Fruit fly (Drosophila melanogaster) whole organism, embryonic: ENCODE results near the gene Exn.
A peak's percentile ranks its signal among the peaks of the same experiment; 100 is the strongest.

Source experiments
- B-H1 ChIP-seq: fragments of 200-800 bp; sonication (Bioruptor generic); IDR thresholded peaks from 3 replicates; pipeline ENCODE4 v1.3.6; 2022; ENCODE audit warnings: missing biosample characterization, missing genetic modification characterization
- Bteb2 ChIP-seq: fragments of 200-800 bp; sonication (Bioruptor generic); optimal IDR thresholded peaks from 2 replicates; lab custom pipeline; 2016; ENCODE audit warnings: missing biosample characterization, missing genetic modification characterization
- CG11456 ChIP-seq: fragments of 200-800 bp; sonication (Bioruptor generic); IDR thresholded peaks from 3 replicates; pipeline ENCODE4 v1.3.6; 2022; ENCODE audit warnings: missing biosample characterization, missing genetic modification characterization
- CG12942 ChIP-seq: fragments of 200-800 bp; sonication (Bioruptor generic); optimal IDR thresholded peaks from 3 replicates; lab custom pipeline; 2016; ENCODE audit warnings: missing biosample characterization, missing genetic modification characterization
- CG13296 ChIP-seq: fragments of 200-800 bp; sonication (Bioruptor generic); optimal IDR thresholded peaks from 3 replicates; lab custom pipeline; 2018; ENCODE audit warnings: missing biosample characterization, mild to moderate bottlenecking, missing genetic modification characterization
- CG13624 ChIP-seq: fragments of 200-800 bp; sonication (Bioruptor generic); optimal IDR thresholded peaks from 2 replicates; lab custom pipeline; 2016; ENCODE audit warnings: missing biosample characterization, missing genetic modification characterization
- CG13894 ChIP-seq: fragments of 200-800 bp; sonication (Bioruptor generic); optimal IDR thresholded peaks from 3 replicates; lab custom pipeline; 2018; ENCODE audit warnings: missing biosample characterization, mild to moderate bottlenecking, missing genetic modification characterization, moderate library complexity
- CG15073 ChIP-seq: fragments of 200-800 bp; sonication (Bioruptor generic); optimal IDR thresholded peaks from 2 replicates; lab custom pipeline; 2016; ENCODE audit warnings: missing biosample characterization, missing genetic modification characterization
- CG15479 ChIP-seq: fragments of 200-800 bp; sonication (Bioruptor generic); optimal IDR thresholded peaks from 3 replicates; lab custom pipeline; 2019; ENCODE audit warnings: missing biosample characterization, mild to moderate bottlenecking, missing genetic modification characterization, moderate library complexity
- CG15601 ChIP-seq: fragments of 200-800 bp; sonication (Bioruptor generic); optimal IDR thresholded peaks from 3 replicates; lab custom pipeline; 2019; ENCODE audit warnings: missing biosample characterization, mild to moderate bottlenecking, missing genetic modification characterization, moderate library complexity
- CG17186 ChIP-seq: fragments of 200-800 bp; sonication (Bioruptor generic); optimal IDR thresholded peaks from 3 replicates; lab custom pipeline; 2017; ENCODE audit warnings: missing biosample characterization, missing genetic modification reagents, missing genetic modification characterization
- CG17802 ChIP-seq: fragments of 200-800 bp; sonication (Bioruptor generic); optimal IDR thresholded peaks from 2 replicates; lab custom pipeline; 2018; ENCODE audit warnings: missing biosample characterization, mild to moderate bottlenecking, missing genetic modification characterization, moderate library complexity
- CG2875 ChIP-seq: fragments of 200-800 bp; sonication (Bioruptor generic); optimal IDR thresholded peaks from 2 replicates; lab custom pipeline; 2017; ENCODE audit warnings: missing biosample characterization, mild to moderate bottlenecking, missing genetic modification characterization, missing genetic modification reagents
- CG5953 ChIP-seq: fragments of 200-800 bp; sonication (Bioruptor generic); IDR thresholded peaks from 2 replicates; pipeline ENCODE4 v1.3.6; 2022; ENCODE audit warnings: missing biosample characterization, missing genetic modification characterization
- CG8281 ChIP-seq: fragments of 200-800 bp; sonication (Bioruptor generic); optimal IDR thresholded peaks from 2 replicates; lab custom pipeline; 2018; ENCODE audit warnings: missing biosample characterization, mild to moderate bottlenecking, missing genetic modification characterization, moderate library complexity
- CG8290 ChIP-seq, 3 experiments: fragments of 200-800 bp; sonication (Bioruptor generic); optimal IDR thresholded peaks; 2 replicates each; lab custom pipeline; 2016 to 2019; ENCODE audit warnings: missing biosample characterization in 3 of 3, missing genetic modification characterization in 3 of 3, mild to moderate bottlenecking in 2 of 3, moderate library complexity in 1 of 3
- CG9437 ChIP-seq: fragments of 200-800 bp; sonication (Bioruptor generic); optimal IDR thresholded peaks from 2 replicates; lab custom pipeline; 2018; ENCODE audit warnings: missing biosample characterization, mild to moderate bottlenecking, missing genetic modification characterization
- CG9817 ChIP-seq: fragments of 200-800 bp; sonication (Bioruptor generic); optimal IDR thresholded peaks from 2 replicates; lab custom pipeline; 2018; ENCODE audit warnings: missing biosample characterization, mild to moderate bottlenecking, missing genetic modification characterization, moderate library complexity
- Camta ChIP-seq: fragments of 200-800 bp; sonication (Bioruptor generic); optimal IDR thresholded peaks from 2 replicates; lab custom pipeline; 2016; ENCODE audit warnings: missing biosample characterization, missing genetic modification characterization
- Dfd ChIP-seq, 2 experiments: fragments of >200 bp; optimal IDR thresholded peaks; 2 replicates each; lab custom pipeline; 2017; ENCODE audit warnings: missing biosample characterization in 2 of 2, missing genetic modification characterization in 2 of 2
- Fer3 ChIP-seq: fragments of 200-800 bp; sonication (Bioruptor generic); optimal IDR thresholded peaks from 2 replicates; lab custom pipeline; 2018; ENCODE audit warnings: missing biosample characterization, mild to moderate bottlenecking, missing genetic modification characterization, moderate library complexity
- Gsc ChIP-seq: fragments of 200-800 bp; sonication (Bioruptor generic); IDR thresholded peaks from 2 replicates; pipeline ENCODE4 v1.3.6; 2022; ENCODE audit warnings: missing biosample characterization, missing genetic modification characterization
- H15 ChIP-seq: fragments of 200-800 bp; sonication (Bioruptor generic); IDR thresholded peaks from 3 replicates; pipeline ENCODE4 v1.3.6; 2022; ENCODE audit warnings: missing biosample characterization, missing genetic modification characterization
- HHEX ChIP-seq: fragments of 200-800 bp; sonication (Bioruptor generic); optimal IDR thresholded peaks from 3 replicates; lab custom pipeline; 2017; ENCODE audit warnings: missing biosample characterization, mild to moderate bottlenecking, missing genetic modification characterization, missing genetic modification reagents
- HLH54F ChIP-seq: fragments of 200-800 bp; sonication (Bioruptor generic); optimal IDR thresholded peaks from 3 replicates; lab custom pipeline; 2016; ENCODE audit warnings: missing biosample characterization, missing genetic modification characterization
- Hmr ChIP-seq: fragments of 200-800 bp; sonication (Bioruptor generic); optimal IDR thresholded peaks from 3 replicates; lab custom pipeline; 2017; ENCODE audit warnings: mild to moderate bottlenecking, missing biosample characterization, missing genetic modification reagents, missing genetic modification characterization
- Mad ChIP-seq: fragments of 200-800 bp; sonication (Bioruptor generic); optimal IDR thresholded peaks from 2 replicates; lab custom pipeline; 2016; ENCODE audit warnings: missing biosample characterization, missing genetic modification characterization
- NC2β ChIP-seq: fragments of 200-800 bp; sonication (Bioruptor generic); optimal IDR thresholded peaks from 2 replicates; lab custom pipeline; 2016; ENCODE audit warnings: missing biosample characterization, missing genetic modification characterization
- Neu2 ChIP-seq: fragments of 200-800 bp; sonication (Bioruptor generic); optimal IDR thresholded peaks from 3 replicates; lab custom pipeline; 2016; ENCODE audit warnings: missing biosample characterization, missing genetic modification characterization, borderline replicate concordance
- Rfx ChIP-seq: fragments of 200-800 bp; sonication (Bioruptor generic); IDR thresholded peaks from 2 replicates; pipeline ENCODE4 v1.3.6; 2022; ENCODE audit warnings: missing biosample characterization, missing genetic modification characterization
- Xbp1 ChIP-seq: fragments of 200-800 bp; sonication (Bioruptor generic); optimal IDR thresholded peaks from 3 replicates; lab custom pipeline; 2016; ENCODE audit warnings: missing biosample characterization, mild to moderate bottlenecking, missing genetic modification characterization
- az2 ChIP-seq: fragments of 200-800 bp; sonication (Bioruptor generic); optimal IDR thresholded peaks from 3 replicates; lab custom pipeline; 2016; ENCODE audit warnings: missing biosample characterization, missing genetic modification characterization
- bsh ChIP-seq, 2 experiments: fragments of 200-800 bp; sonication (Bioruptor generic); optimal IDR thresholded peaks; 2 replicates each; lab custom pipeline; 2017 to 2018; ENCODE audit warnings: mild to moderate bottlenecking in 2 of 2, missing biosample characterization in 2 of 2, missing genetic modification characterization in 2 of 2, moderate library complexity in 1 of 2
- chinmo ChIP-seq: fragments of 200-800 bp; sonication (Bioruptor generic); IDR thresholded peaks from 4 replicates; pipeline ENCODE4 v1.3.6; 2022; ENCODE audit warnings: missing biosample characterization, missing genetic modification characterization; ENCODE audit not compliant: partially characterized antibody
- chn ChIP-seq: fragments of 200-800 bp; sonication (Bioruptor generic); optimal IDR thresholded peaks from 2 replicates; lab custom pipeline; 2016; ENCODE audit warnings: missing biosample characterization, missing genetic modification characterization
- dimm ChIP-seq: fragments of 200-800 bp; sonication (Bioruptor generic); IDR thresholded peaks from 2 replicates; pipeline ENCODE4 v1.3.6; 2022; ENCODE audit warnings: missing biosample characterization, missing genetic modification characterization
- dpn ChIP-seq, 2 experiments: fragments of 200-800 bp; sonication (Bioruptor generic); optimal IDR thresholded peaks; 3 replicates each; lab custom pipeline; 2016; ENCODE audit warnings: missing biosample characterization in 2 of 2, missing genetic modification characterization in 2 of 2
- dysf ChIP-seq: fragments of 200-800 bp; sonication (Bioruptor generic); IDR thresholded peaks from 3 replicates; pipeline ENCODE4 v1.3.6; 2022; ENCODE audit warnings: missing biosample characterization, missing genetic modification characterization
- ftz-f1 ChIP-seq: fragments of 200-800 bp; sonication (Bioruptor generic); optimal IDR thresholded peaks from 2 replicates; lab custom pipeline; 2016; ENCODE audit warnings: missing biosample characterization, missing genetic modification characterization
- gfzf ChIP-seq: fragments of 200-800 bp; sonication (Bioruptor generic); optimal IDR thresholded peaks from 2 replicates; lab custom pipeline; 2016; ENCODE audit warnings: missing biosample characterization, mild to moderate bottlenecking, missing genetic modification characterization, moderate library complexity
- gt ChIP-seq: fragments of 200-800 bp; sonication (Bioruptor generic); IDR thresholded peaks from 2 replicates; pipeline ENCODE4 v1.3.6; 2022; ENCODE audit warnings: missing biosample characterization, missing genetic modification characterization
- lbe ChIP-seq: fragments of 200-800 bp; sonication (Bioruptor generic); optimal IDR thresholded peaks from 2 replicates; lab custom pipeline; 2016; ENCODE audit warnings: missing biosample characterization, mild to moderate bottlenecking, missing genetic modification characterization
- pum ChIP-seq: fragments of 200-800 bp; sonication (Bioruptor generic); optimal IDR thresholded peaks from 2 replicates; lab custom pipeline; 2016; ENCODE audit warnings: missing biosample characterization, missing genetic modification characterization
- rib ChIP-seq: fragments of 200-800 bp; sonication (Bioruptor generic); IDR thresholded peaks from 2 replicates; pipeline ENCODE4 v1.3.6; 2022; ENCODE audit warnings: missing biosample characterization, missing genetic modification characterization
- row ChIP-seq: fragments of 200-800 bp; sonication (Bioruptor generic); IDR thresholded peaks from 3 replicates; pipeline ENCODE4 v1.3.6; 2022; ENCODE audit warnings: missing biosample characterization, missing genetic modification characterization
- slbo ChIP-seq: fragments of 200-800 bp; sonication (Bioruptor generic); IDR thresholded peaks from 2 replicates; pipeline ENCODE4 v1.3.6; 2022; ENCODE audit warnings: missing biosample characterization, missing genetic modification characterization
- sob ChIP-seq: fragments of 200-800 bp; sonication (Bioruptor generic); IDR thresholded peaks from 2 replicates; pipeline ENCODE4 v1.3.6; 2022; ENCODE audit warnings: missing biosample characterization, missing genetic modification characterization
- sr ChIP-seq: fragments of 200-800 bp; sonication (Bioruptor generic); IDR thresholded peaks from 3 replicates; pipeline ENCODE4 v1.3.6; 2022; ENCODE audit warnings: missing biosample characterization, missing genetic modification characterization
- zen ChIP-seq: fragments of 200-800 bp; sonication (Bioruptor generic); optimal IDR thresholded peaks from 3 replicates; lab custom pipeline; 2018; ENCODE audit warnings: missing biosample characterization, mild to moderate bottlenecking, missing genetic modification characterization, moderate library complexity

Gene Exn

dm6 chr3L:16956768-16957533 is 12.9 kb upstream of the Exn start (continued):
- TF ChIP-seq CG13296 (GFP tag; lab: Kevin White, UChicago), result no peak
- TF ChIP-seq row (GFP tag; lab: Robert Waterston, UW), result peak; percentile 80
- TF ChIP-seq CG11456, result peak; percentile 55; the same call in 1 of the 3 replicates
- peak; percentile 85 for TF ChIP-seq sr (GFP tag; lab: Robert Waterston, UW)
- TF ChIP-seq CG8281 (tag; lab: Kevin White, UChicago), result no peak
- peak; percentile 42 for TF ChIP-seq CG13624 (GFP tag; lab: Kevin White, UChicago)
- TF ChIP-seq gfzf, result no peak
- TF ChIP-seq CG17802 (tag; lab: Kevin White, UChicago), result peak; percentile 4
- peak; percentile 57 for TF ChIP-seq CG15601
- TF ChIP-seq pum (GFP tag; lab: Kevin White, UChicago), result peak; percentile 1
- no peak for TF ChIP-seq CG8290 (GFP tag; optimal IDR thresholded peaks at IDR 0.05; lab: Kevin White, UChicago)
- peak in 1 of 2 experiments; percentile 36 for TF ChIP-seq CG8290 (tag; optimal IDR thresholded peaks at IDR 0.05; lab: Kevin White, UChicago)
- TF ChIP-seq chinmo (GFP tag; lab: Robert Waterston, UW), result peak; percentile 97
- TF ChIP-seq NC2β (GFP tag; lab: Kevin White, UChicago), result peak; percentile 31
- TF ChIP-seq ftz-f1 (GFP tag; lab: Kevin White, UChicago), result no peak
- TF ChIP-seq chn (GFP tag; lab: Kevin White, UChicago), result peak; percentile 32
- no peak for TF ChIP-seq Dfd (GFP tag; optimal IDR thresholded peaks at IDR 0.05; lab: Kevin White, UChicago)
- peak; percentile 63 for TF ChIP-seq Xbp1
- TF ChIP-seq dysf, result peak; percentile 78
- peak; percentile 57 for TF ChIP-seq Camta
- peak; percentile 56 for TF ChIP-seq CG9817 (tag; lab: Kevin White, UChicago)
- no peak for TF ChIP-seq CG17186 (GFP tag; lab: Kevin White, UChicago)
- no peak for TF ChIP-seq Mad (GFP tag; lab: Kevin White, UChicago)
- TF ChIP-seq az2 (GFP tag; lab: Kevin White, UChicago), result peak; percentile 62
- peak; percentile 56 for TF ChIP-seq Fer3
- peak; percentile 55 for TF ChIP-seq Bteb2 (GFP tag; lab: Kevin White, UChicago)
- peak; percentile 69 for TF ChIP-seq Rfx (GFP tag; lab: Robert Waterston, UW)
- peak; percentile 21 for TF ChIP-seq HLH54F (GFP tag; lab: Kevin White, UChicago)
- peak in 1 of 2 experiments; percentile 82 for TF ChIP-seq bsh (GFP tag; optimal IDR thresholded peaks at IDR 0.05; lab: Kevin White, UChicago)
- no peak for TF ChIP-seq zen (tag; lab: Kevin White, UChicago)
- TF ChIP-seq B-H1 (GFP tag; lab: Robert Waterston, UW), result peak; percentile 51; the same call in 2 of the 3 replicates
- TF ChIP-seq CG15073 (GFP tag; lab: Kevin White, UChicago), result no peak
- no peak for TF ChIP-seq Gsc
- TF ChIP-seq rib (GFP tag; lab: Robert Waterston, UW), result peak; percentile 72
- peak; percentile 37 to 58 for TF ChIP-seq dpn (GFP tag; optimal IDR thresholded peaks at IDR 0.05; lab: Kevin White, UChicago)
- peak; percentile 28 for TF ChIP-seq CG13894 (tag; lab: Kevin White, UChicago)
- TF ChIP-seq Neu2 (GFP tag; lab: Kevin White, UChicago), result no peak
- TF ChIP-seq HHEX (GFP tag; lab: Kevin White, UChicago), result peak; percentile 52
- no peak for TF ChIP-seq lbe
- peak; percentile 64 for TF ChIP-seq CG9437 (GFP tag; lab: Kevin White, UChicago)
- TF ChIP-seq CG12942, result peak; percentile 25
- TF ChIP-seq CG2875 (GFP tag; lab: Kevin White, UChicago), result no peak
- peak; percentile 55; the same call in 1 of the 3 replicates for TF ChIP-seq H15 (GFP tag; lab: Robert Waterston, UW)
- TF ChIP-seq dimm (GFP tag; lab: Robert Waterston, UW), result no peak
- peak; percentile 79 for TF ChIP-seq slbo
- TF ChIP-seq CG15479 (GFP tag; lab: Kevin White, UChicago), result peak; percentile 93
- no peak for TF ChIP-seq gt
- peak; percentile 77 for TF ChIP-seq sob (GFP tag; lab: Robert Waterston, UW)
- TF ChIP-seq Hmr (GFP tag; lab: Kevin White, UChicago), result peak; percentile 51
- TF ChIP-seq CG5953 (GFP tag; lab: Robert Waterston, UW), result peak; percentile 56
